Fruit fly (Drosophila melanogaster): ENCODE results near the gene Cubn2.
A peak's percentile ranks its signal among the peaks of the same experiment; 100 is the strongest.

DNA sequence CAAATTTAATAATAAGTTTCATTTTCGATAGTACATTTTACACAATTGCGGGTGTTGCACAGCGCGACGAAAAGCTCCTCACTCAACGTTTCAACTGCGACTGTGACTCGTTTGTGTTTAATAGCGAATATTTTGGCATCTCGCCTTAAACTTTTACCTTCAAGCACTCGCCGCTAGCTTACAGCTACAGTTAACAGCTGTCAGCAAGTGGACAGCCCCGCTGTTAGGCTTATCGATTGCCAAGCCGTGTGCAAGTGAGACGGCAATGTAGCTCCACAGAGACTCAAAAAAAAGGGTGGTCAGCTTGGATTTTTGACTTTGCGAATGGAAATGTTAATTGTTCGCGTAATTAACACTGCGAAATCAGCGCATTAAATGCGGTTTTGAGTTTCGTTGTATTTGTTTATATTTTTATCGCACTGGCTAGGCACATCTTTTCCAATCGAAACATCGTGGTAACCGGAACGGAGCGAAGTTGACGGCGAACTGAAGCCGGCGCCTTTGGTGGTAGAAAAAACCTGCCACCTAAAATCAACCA lies 48.8 kb downstream of the Cubn2 start, which contains the start of gene loaf:
- TF ChIP-seq MBD-R2 (GFP tag; IDR thresholded peaks at IDR 0.05) (0 out of 2 replicates have a peak, but pooled peaks have one; percentile 20), bowl (GFP tag; IDR thresholded peaks at IDR 0.05) (no peak), CG11247 (GFP tag; IDR thresholded peaks at IDR 0.05) (no peak), CG9609 (GFP tag; optimal IDR thresholded peaks at IDR 0.05) (no peak), kah (GFP tag; optimal IDR thresholded peaks at IDR 0.05) (no peak), luna (GFP tag; optimal IDR thresholded peaks at IDR 0.05) (no peak)
